Worm (Caenorhabditis elegans) whole organism, midembryonic: ENCODE data around the gene lip-1.

Experiments
- T22C8.4 ChIP-seq: fragments of 200-800 bp; sonication (Bioruptor generic); IDR thresholded peaks from 2 replicates; pipeline ENCODE4 v1.3.6; 2022; ENCODE audit warnings: missing genetic modification characterization, missing compliant biosample characterization
- cog-1 ChIP-seq: sonication (generic microtip); optimal IDR thresholded peaks from 2 replicates; lab custom pipeline; 2016; ENCODE audit warnings: missing genetic modification characterization, missing compliant biosample characterization
- flt-1 ChIP-seq: fragments of 200-800 bp; sonication (Bioruptor generic); IDR thresholded peaks from 2 replicates; pipeline ENCODE4 v1.3.6; 2022; ENCODE audit warnings: missing genetic modification characterization, missing compliant biosample characterization
- klf-2 ChIP-seq: fragments of 200-800 bp; sonication (Bioruptor generic); conservative IDR thresholded peaks from 2 replicates; pipeline ENCODE4 v1.3.6; 2022; ENCODE audit warnings: missing genetic modification reagents, missing genetic modification characterization, missing compliant biosample characterization
- med-1 ChIP-seq: sonication (generic microtip); optimal IDR thresholded peaks from 2 replicates; lab custom pipeline; 2017; ENCODE audit warnings: missing genetic modification characterization, mild to moderate bottlenecking, missing compliant biosample characterization, antibody characterized with exemption, missing genetic modification reagents; ENCODE audit not compliant: insufficient read depth
- ref-1 ChIP-seq: fragments of 200-800 bp; sonication (Bioruptor generic); conservative IDR thresholded peaks from 2 replicates; pipeline ENCODE4 v1.3.6; 2022; ENCODE audit warnings: missing genetic modification reagents, missing genetic modification characterization, missing compliant biosample characterization
- tab-1 ChIP-seq: fragments of 200-800 bp; sonication (Bioruptor generic); IDR thresholded peaks from 2 replicates; pipeline ENCODE4 v1.3.6; 2022; ENCODE audit warnings: missing genetic modification characterization, missing compliant biosample characterization
- ztf-23 ChIP-seq: fragments of 200-800 bp; sonication (Bioruptor generic); IDR thresholded peaks from 2 replicates; pipeline ENCODE4 v1.3.6; 2022; ENCODE audit warnings: missing genetic modification reagents, missing genetic modification characterization, missing compliant biosample characterization
- ztf-29 ChIP-seq: fragments of 200-800 bp; sonication (Bioruptor generic); IDR thresholded peaks from 2 replicates; pipeline ENCODE4 v1.3.6; 2022; ENCODE audit warnings: missing genetic modification reagents, missing genetic modification characterization, missing compliant biosample characterization

Gene lip-1

DNA sequence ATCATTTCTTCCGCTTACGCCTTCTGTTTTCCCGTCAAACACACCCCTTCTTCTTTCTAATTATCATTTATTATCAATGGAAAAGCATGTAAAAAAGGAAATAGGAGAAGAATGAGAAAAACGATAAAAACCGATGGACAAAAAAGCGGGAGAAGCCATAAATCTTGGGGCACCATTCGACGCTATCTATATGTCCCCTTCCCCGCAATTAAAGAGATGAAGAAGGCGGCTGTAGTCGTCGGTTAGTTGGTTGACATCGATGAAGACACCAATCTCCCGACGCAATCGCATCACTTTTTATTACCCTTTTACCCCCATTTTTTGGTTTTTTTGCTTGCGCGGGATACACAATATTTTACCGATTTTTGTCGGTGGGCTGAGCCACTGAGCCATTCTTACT lies 9.1 kb upstream of the lip-1 start:
- TF ChIP-seq ztf-29 (no peak), ref-1 (no peak), tab-1 (GFP tag; lab: Robert Waterston, UW) (no peak), cog-1 (tag; lab: Kevin White, UChicago) (no peak), T22C8.4 (GFP tag; lab: Robert Waterston, UW) (no peak), ztf-23 (GFP tag; lab: Robert Waterston, UW) (no peak), med-1 (no peak), flt-1 (GFP tag; lab: Robert Waterston, UW) (no peak), klf-2 (no peak)

- TF ChIP-seq klf-2: no peak
- TF ChIP-seq ztf-23 (GFP tag; lab: Robert Waterston, UW): no peak
- no peak for TF ChIP-seq ztf-29
- TF ChIP-seq tab-1 (GFP tag; lab: Robert Waterston, UW): no peak
- no peak for TF ChIP-seq T22C8.4 (GFP tag; lab: Robert Waterston, UW)
- no peak for TF ChIP-seq cog-1 (tag; lab: Kevin White, UChicago)
- TF ChIP-seq flt-1 (GFP tag; lab: Robert Waterston, UW): no peak
- TF ChIP-seq med-1: no peak
- TF ChIP-seq ref-1: no peak
These were observed 8.1 kb upstream of the lip-1 start for ce11 chrIV:6834705-6835104.

DNA sequence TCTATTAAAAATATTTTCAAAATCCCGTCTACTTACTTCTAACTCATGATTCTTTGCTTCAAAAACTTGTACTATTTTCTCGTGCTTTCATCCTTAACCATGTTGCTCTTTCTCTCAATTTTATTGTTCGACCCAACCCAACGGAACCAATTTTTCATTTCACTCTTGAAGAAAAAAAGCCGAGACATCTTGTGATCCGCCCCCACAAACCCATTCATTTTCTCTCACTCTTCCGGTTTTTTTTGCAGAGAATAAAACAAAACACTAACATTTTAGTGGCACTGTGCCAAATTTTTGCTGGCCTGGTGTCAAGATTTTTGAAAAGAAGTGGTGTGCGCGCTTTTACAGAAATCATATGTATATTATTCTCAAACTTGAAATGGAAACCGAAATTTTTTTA lies 6.0 kb upstream of the lip-1 start:
- TF ChIP-seq T22C8.4 (GFP tag; lab: Robert Waterston, UW) (no peak), ztf-29 (no peak), flt-1 (GFP tag; lab: Robert Waterston, UW) (no peak), med-1 (no peak), klf-2 (no peak)

DNA sequence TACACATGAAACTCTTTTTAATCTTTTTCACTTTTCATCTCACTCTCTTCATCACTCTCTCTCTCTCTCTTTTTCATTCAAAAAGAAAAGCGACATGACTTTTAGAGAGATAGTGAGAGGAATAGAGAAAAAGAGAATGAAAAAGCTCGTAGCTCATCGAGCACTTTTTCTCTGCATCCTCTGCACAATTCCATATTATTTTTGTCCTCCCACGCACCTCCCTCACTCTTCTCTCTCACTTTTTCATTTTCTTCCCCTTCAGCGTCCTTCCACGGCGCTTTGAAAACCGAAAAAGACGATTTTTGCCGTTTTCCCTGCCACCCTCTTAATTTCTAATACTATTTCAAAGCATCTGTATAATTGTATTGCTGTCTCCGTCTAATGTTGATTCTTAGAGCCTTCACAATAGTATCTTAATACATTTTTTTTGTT lies 3.7 kb upstream of the lip-1 start:
- TF ChIP-seq T22C8.4 (GFP tag; lab: Robert Waterston, UW) (no peak), cog-1 (tag; lab: Kevin White, UChicago) (no peak), klf-2 (no peak), ref-1 (no peak), flt-1 (GFP tag; lab: Robert Waterston, UW) (no peak), ztf-29 (no peak), tab-1 (GFP tag; lab: Robert Waterston, UW) (no peak), med-1 (no peak), ztf-23 (GFP tag; lab: Robert Waterston, UW) (no peak)

DNA sequence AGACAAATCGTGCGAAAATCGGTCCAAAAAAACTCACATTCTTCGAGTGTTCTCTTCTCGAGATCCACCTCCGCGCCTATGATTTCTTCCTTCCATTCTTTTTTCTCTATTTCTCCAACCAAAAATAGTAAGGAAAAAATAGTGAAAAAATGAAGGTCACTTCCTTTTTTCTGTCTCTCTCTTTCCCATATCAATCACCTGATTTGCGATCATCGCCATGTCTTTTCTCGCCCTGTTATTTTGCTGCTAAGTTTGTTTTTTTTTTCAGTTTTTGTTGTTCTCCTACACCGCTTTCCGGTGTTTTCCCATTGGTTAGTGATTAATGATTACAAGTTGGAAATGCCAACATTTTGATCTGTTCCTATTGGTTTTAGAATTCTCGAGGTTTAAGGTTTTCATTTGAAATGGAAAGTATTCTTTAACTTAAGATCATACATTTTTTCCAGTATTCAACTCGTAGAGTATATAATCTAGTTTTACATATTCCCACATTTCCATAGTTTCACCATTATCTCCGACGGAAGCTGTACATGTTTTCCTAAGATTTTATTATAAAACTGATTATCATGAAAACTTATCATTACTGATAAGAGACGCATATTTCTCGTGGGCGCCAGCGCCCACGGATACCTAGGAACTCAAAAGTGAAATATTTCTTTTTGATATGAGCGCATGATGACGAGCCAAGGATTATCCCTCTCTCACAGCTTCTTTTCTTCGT lies 1.0 kb upstream of the lip-1 start:
- TF ChIP-seq ref-1: no peak
- no peak for TF ChIP-seq tab-1 (GFP tag; lab: Robert Waterston, UW)
- no peak for TF ChIP-seq ztf-29
- TF ChIP-seq flt-1 (GFP tag; lab: Robert Waterston, UW): no peak
- no peak for TF ChIP-seq klf-2
- TF ChIP-seq cog-1 (tag; lab: Kevin White, UChicago): no peak
- no peak for TF ChIP-seq med-1
- no peak for TF ChIP-seq ztf-23 (GFP tag; lab: Robert Waterston, UW)
- TF ChIP-seq T22C8.4 (GFP tag; lab: Robert Waterston, UW): no peak

DNA sequence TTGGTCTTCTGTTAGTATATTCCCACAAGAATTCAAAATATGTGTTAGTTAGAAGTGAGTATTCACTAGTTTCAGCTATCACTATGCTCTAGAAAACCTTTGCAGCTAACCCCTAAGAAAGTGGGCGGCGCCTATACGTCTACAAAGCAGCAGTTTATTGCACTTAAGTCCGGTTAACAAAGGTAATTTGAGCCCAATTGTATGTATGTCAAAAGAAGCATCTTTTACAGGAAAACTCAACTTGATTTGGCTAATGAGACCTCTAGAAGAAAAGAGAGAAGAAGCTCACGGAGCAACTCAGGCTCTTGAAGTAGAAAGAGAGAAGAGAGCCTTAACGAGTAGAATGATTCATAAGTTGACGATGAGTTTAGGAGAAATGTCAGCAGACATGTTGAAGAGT lies 10.0 kb downstream of the lip-1 start:
- no peak for TF ChIP-seq ztf-29
- no peak for TF ChIP-seq med-1
- TF ChIP-seq cog-1 (tag; lab: Kevin White, UChicago): no peak
- no peak for TF ChIP-seq klf-2
- TF ChIP-seq ref-1: no peak
- TF ChIP-seq T22C8.4 (GFP tag; lab: Robert Waterston, UW): no peak
- no peak for TF ChIP-seq tab-1 (GFP tag; lab: Robert Waterston, UW)
- no peak for TF ChIP-seq ztf-23 (GFP tag; lab: Robert Waterston, UW)
- TF ChIP-seq flt-1 (GFP tag; lab: Robert Waterston, UW): no peak

DNA sequence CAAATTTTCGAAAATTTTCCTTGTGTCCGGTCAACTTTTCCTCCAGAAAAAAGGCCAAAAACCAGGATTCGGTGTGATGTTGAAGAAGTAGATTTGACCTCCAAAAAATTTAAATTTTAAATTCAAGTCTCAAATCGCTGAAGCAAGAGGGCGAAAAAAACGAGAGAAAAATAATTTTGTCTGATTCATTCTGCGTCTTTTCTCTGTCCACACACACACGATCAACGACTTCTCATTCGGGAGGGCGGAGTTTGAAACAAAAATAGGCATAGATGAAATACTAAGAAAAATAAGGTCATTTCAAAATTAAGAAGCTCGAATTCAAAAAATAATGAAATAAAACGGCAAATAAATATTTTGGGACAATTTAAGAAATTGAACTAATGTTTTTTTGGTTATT lies 16.5 kb downstream of the lip-1 start, which contains the start of gene R13H7.2:
Gene R13H7.2, minus strand, starts transcription at position 101 of the 400 bp plus-strand sequence.
- no peak for TF ChIP-seq tab-1 (GFP tag; lab: Robert Waterston, UW)
- no peak for TF ChIP-seq cog-1 (tag; lab: Kevin White, UChicago)
- TF ChIP-seq klf-2: no peak
- no peak for TF ChIP-seq med-1
- no peak for TF ChIP-seq T22C8.4 (GFP tag; lab: Robert Waterston, UW)
- no peak for TF ChIP-seq ztf-23 (GFP tag; lab: Robert Waterston, UW)
- TF ChIP-seq ztf-29: no peak
- no peak for TF ChIP-seq flt-1 (GFP tag; lab: Robert Waterston, UW)
- no peak for TF ChIP-seq ref-1

DNA sequence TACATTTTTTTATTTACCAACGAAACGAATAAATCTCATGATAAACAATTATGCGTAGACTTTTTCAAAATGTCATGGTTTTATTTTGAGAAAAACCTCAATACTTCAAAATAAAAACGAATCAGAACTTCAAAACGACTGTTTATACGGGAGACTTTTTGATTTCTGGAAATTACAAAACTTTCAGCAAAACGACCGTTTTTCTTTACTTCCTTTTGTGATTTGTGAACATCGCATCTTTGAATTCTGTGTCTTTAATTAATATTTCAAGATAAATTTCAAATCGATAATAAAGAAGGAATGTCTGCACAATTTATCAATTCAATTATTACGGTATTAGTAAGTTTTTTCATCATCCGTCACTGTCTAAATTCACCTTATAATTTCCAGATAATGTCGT lies 25.0 kb downstream of the lip-1 start, which contains the start of gene srx-20:
Gene srx-20, plus strand, starts transcription at position 301 of the 400 bp plus-strand sequence.
- TF ChIP-seq ztf-29 (no peak), klf-2 (no peak), ref-1 (no peak), flt-1 (GFP tag; lab: Robert Waterston, UW) (no peak), med-1 (no peak), ztf-23 (GFP tag; lab: Robert Waterston, UW) (no peak), cog-1 (tag; lab: Kevin White, UChicago) (no peak), T22C8.4 (GFP tag; lab: Robert Waterston, UW) (no peak)

- no peak for TF ChIP-seq klf-2
- TF ChIP-seq med-1: no peak
- no peak for TF ChIP-seq tab-1 (GFP tag; lab: Robert Waterston, UW)
- TF ChIP-seq T22C8.4 (GFP tag; lab: Robert Waterston, UW): no peak
- TF ChIP-seq cog-1 (tag; lab: Kevin White, UChicago): no peak
- no peak for TF ChIP-seq ztf-23 (GFP tag; lab: Robert Waterston, UW)
- no peak for TF ChIP-seq ref-1
- TF ChIP-seq flt-1 (GFP tag; lab: Robert Waterston, UW): no peak
- TF ChIP-seq ztf-29: no peak
These were observed 30.2 kb downstream of the lip-1 start, which contains the start of gene srx-19 for ce11 chrIV:6872958-6873357. Gene srx-19 (plus strand): TSS chrIV:6873258.

ce11 chrIV:6878912-6879554 lies 36.3 kb downstream of the lip-1 start:
- no peak for TF ChIP-seq flt-1 (GFP tag; lab: Robert Waterston, UW)
- TF ChIP-seq ztf-29: no peak
- TF ChIP-seq tab-1 (GFP tag; lab: Robert Waterston, UW): no peak
- TF ChIP-seq ref-1: no peak
- no peak for TF ChIP-seq T22C8.4 (GFP tag; lab: Robert Waterston, UW)
